Worm (Caenorhabditis elegans) whole organism, L2 larva: ENCODE results near the gene ttr-44.

ENCODE experiments used
- C34F6.9 ChIP-seq: fragments of 150-350 bp; optimal IDR thresholded peaks from 2 replicates; lab custom pipeline; 2014; ENCODE audit warnings: missing biosample characterization, missing genetic modification characterization
- F13H6.1 ChIP-seq: sonication (generic microtip); optimal IDR thresholded peaks from 2 replicates; lab custom pipeline; 2016; ENCODE audit warnings: missing genetic modification characterization, missing compliant biosample characterization
- R02D3.7 ChIP-seq: fragments of 150-350 bp; optimal IDR thresholded peaks from 2 replicates; lab custom pipeline; 2014; ENCODE audit warnings: missing biosample characterization, missing genetic modification characterization
- Y55F3AM.14 ChIP-seq: fragments of 200-800 bp; sonication (Bioruptor generic); optimal IDR thresholded peaks from 2 replicates; lab custom pipeline; 2018; ENCODE audit warnings: mild to moderate bottlenecking, missing genetic modification characterization, missing compliant biosample characterization
- ZK546.5 ChIP-seq: sonication (generic microtip); optimal IDR thresholded peaks from 2 replicates; lab custom pipeline; 2017; ENCODE audit warnings: missing biosample characterization, missing genetic modification characterization
- alr-1 ChIP-seq: fragments of 150-350 bp; optimal IDR thresholded peaks from 2 replicates; lab custom pipeline; 2014; ENCODE audit warnings: missing biosample characterization, missing genetic modification characterization
- aly-2 ChIP-seq: fragments of 150-350 bp; optimal IDR thresholded peaks from 2 replicates; lab custom pipeline; 2014; ENCODE audit warnings: missing biosample characterization, missing genetic modification characterization
- ama-1 ChIP-seq: fragments of 150-350 bp; optimal IDR thresholded peaks from 2 replicates; lab custom pipeline; 2018; ENCODE audit warnings: inconsistent platforms
- blmp-1 ChIP-seq: sonication (generic microtip); optimal IDR thresholded peaks from 2 replicates; lab custom pipeline; 2017; ENCODE audit warnings: missing genetic modification characterization, mild to moderate bottlenecking, missing compliant biosample characterization, antibody characterized with exemption, moderate library complexity; ENCODE audit not compliant: insufficient read depth
- ceh-16 ChIP-seq: fragments of 150-350 bp; optimal IDR thresholded peaks from 2 replicates; lab custom pipeline; 2014; ENCODE audit warnings: missing biosample characterization, missing genetic modification characterization
- ceh-82 ChIP-seq: fragments of 150-350 bp; optimal IDR thresholded peaks from 2 replicates; lab custom pipeline; 2014; ENCODE audit warnings: missing biosample characterization, missing genetic modification characterization
- crh-2 ChIP-seq: sonication (generic microtip); optimal IDR thresholded peaks from 2 replicates; lab custom pipeline; 2017; ENCODE audit warnings: missing biosample characterization, missing genetic modification characterization
- dmd-4 ChIP-seq: sonication (generic microtip); optimal IDR thresholded peaks from 2 replicates; lab custom pipeline; 2017; ENCODE audit warnings: missing biosample characterization, missing genetic modification characterization
- egl-27 ChIP-seq: sonication (generic microtip); optimal IDR thresholded peaks from 3 replicates; lab custom pipeline; 2017; ENCODE audit warnings: missing biosample characterization, missing genetic modification reagents, missing genetic modification characterization
- elt-1 ChIP-seq: fragments of 150-350 bp; optimal IDR thresholded peaks from 2 replicates; lab custom pipeline; 2014; ENCODE audit warnings: missing biosample characterization, missing genetic modification characterization
- elt-3 ChIP-seq: sonication (generic microtip); optimal IDR thresholded peaks from 2 replicates; lab custom pipeline; 2017; ENCODE audit warnings: missing biosample characterization, missing genetic modification characterization
- fos-1 ChIP-seq: fragments of 150-350 bp; optimal IDR thresholded peaks from 2 replicates; lab custom pipeline; 2014; ENCODE audit warnings: missing biosample characterization, missing genetic modification characterization
- gmeb-1 ChIP-seq: fragments of 150-350 bp; optimal IDR thresholded peaks from 2 replicates; lab custom pipeline; 2014; ENCODE audit warnings: missing biosample characterization, missing genetic modification characterization
- lin-11 ChIP-seq: fragments of 150-350 bp; sonication (generic microtip); optimal IDR thresholded peaks from 2 replicates; lab custom pipeline; 2014; ENCODE audit warnings: missing biosample characterization, missing genetic modification characterization, inconsistent platforms, mixed read lengths
- lin-13 ChIP-seq: fragments of 150-350 bp; optimal IDR thresholded peaks from 2 replicates; lab custom pipeline; 2014; ENCODE audit warnings: missing biosample characterization, missing genetic modification reagents, missing genetic modification characterization
- lsy-2 ChIP-seq, 2 experiments: fragments of 150-350 bp in 1 of 2; sonication (generic microtip) in 1 of 2; optimal IDR thresholded peaks; 2 replicates each; lab custom pipeline; 2014 to 2017; ENCODE audit warnings: missing biosample characterization in 2 of 2, missing genetic modification characterization in 2 of 2
- mab-5 ChIP-seq: fragments of 150-350 bp; optimal IDR thresholded peaks from 2 replicates; lab custom pipeline; 2014; ENCODE audit warnings: missing biosample characterization, missing genetic modification characterization
- nhr-10 ChIP-seq: sonication (generic microtip); optimal IDR thresholded peaks from 2 replicates; lab custom pipeline; 2017; ENCODE audit warnings: missing biosample characterization, missing genetic modification characterization
- nhr-11 ChIP-seq: fragments of 150-350 bp; optimal IDR thresholded peaks from 2 replicates; lab custom pipeline; 2014; ENCODE audit warnings: missing biosample characterization, missing genetic modification characterization
- nhr-12 ChIP-seq: fragments of 150-350 bp; optimal IDR thresholded peaks from 2 replicates; lab custom pipeline; 2014; ENCODE audit warnings: missing biosample characterization, missing genetic modification characterization
- nhr-129 ChIP-seq: fragments of 150-350 bp; optimal IDR thresholded peaks from 2 replicates; lab custom pipeline; 2014; ENCODE audit warnings: missing biosample characterization, missing genetic modification characterization
- nhr-21 ChIP-seq: fragments of 150-350 bp; optimal IDR thresholded peaks from 2 replicates; lab custom pipeline; 2014; ENCODE audit warnings: missing biosample characterization, missing genetic modification characterization
- nhr-23 ChIP-seq: fragments of 150-350 bp; optimal IDR thresholded peaks from 2 replicates; lab custom pipeline; 2014; ENCODE audit warnings: missing biosample characterization, missing genetic modification reagents, missing genetic modification characterization
- nhr-237 ChIP-seq: fragments of 150-350 bp; optimal IDR thresholded peaks from 2 replicates; lab custom pipeline; 2014; ENCODE audit warnings: missing biosample characterization, missing genetic modification characterization
- nhr-25 ChIP-seq: fragments of 150-350 bp; sonication (generic microtip); optimal IDR thresholded peaks from 3 replicates; lab custom pipeline; 2014; ENCODE audit warnings: missing biosample characterization, missing genetic modification characterization
- nhr-6 ChIP-seq: fragments of 150-350 bp; optimal IDR thresholded peaks from 2 replicates; lab custom pipeline; 2014; ENCODE audit warnings: missing biosample characterization, missing genetic modification characterization
- nhr-77 ChIP-seq: fragments of 150-350 bp; optimal IDR thresholded peaks from 2 replicates; lab custom pipeline; 2014; ENCODE audit warnings: missing biosample characterization, missing genetic modification characterization
- peb-1 ChIP-seq: fragments of 150-350 bp; optimal IDR thresholded peaks from 2 replicates; lab custom pipeline; 2014; ENCODE audit warnings: missing biosample characterization, missing genetic modification characterization
- sem-4 ChIP-seq: fragments of 150-350 bp; optimal IDR thresholded peaks from 2 replicates; lab custom pipeline; 2014; ENCODE audit warnings: missing biosample characterization, missing genetic modification reagents, missing genetic modification characterization
- skn-1 ChIP-seq: sonication (generic microtip); optimal IDR thresholded peaks from 2 replicates; lab custom pipeline; 2017; ENCODE audit warnings: missing biosample characterization, missing genetic modification characterization
- snpc-4 ChIP-seq: fragments of 150-350 bp; optimal IDR thresholded peaks from 2 replicates; lab custom pipeline; 2014; ENCODE audit warnings: missing biosample characterization, missing genetic modification characterization
- unc-55 ChIP-seq: fragments of 150-350 bp; sonication (generic microtip); optimal IDR thresholded peaks from 3 replicates; lab custom pipeline; 2014; ENCODE audit warnings: missing biosample characterization, missing genetic modification reagents, missing genetic modification characterization
- unc-62 ChIP-seq: fragments of 150-350 bp; optimal IDR thresholded peaks from 2 replicates; lab custom pipeline; 2014; ENCODE audit warnings: missing biosample characterization, missing genetic modification reagents, missing genetic modification characterization
- zag-1 ChIP-seq: fragments of 150-350 bp; optimal IDR thresholded peaks from 2 replicates; lab custom pipeline; 2014; ENCODE audit warnings: missing biosample characterization, missing genetic modification characterization
- ztf-1 ChIP-seq: fragments of 200-800 bp; sonication (Bioruptor generic); conservative IDR thresholded peaks from 2 replicates; pipeline ENCODE4 v1.3.6; 2022; ENCODE audit warnings: missing genetic modification characterization, missing compliant biosample characterization
- ztf-11 ChIP-seq: sonication (generic microtip); optimal IDR thresholded peaks from 2 replicates; lab custom pipeline; 2017; ENCODE audit warnings: missing biosample characterization, missing genetic modification characterization
- ztf-4 ChIP-seq: fragments of 150-350 bp; optimal IDR thresholded peaks from 2 replicates; lab custom pipeline; 2014; ENCODE audit warnings: missing biosample characterization, missing genetic modification characterization

ttr-44 gene

ce11 chrV:13565197-13565596, 34.7 kb upstream of the ttr-44 start (continued):
- no peak for TF ChIP-seq R02D3.7 (tag; lab: Kevin White, UChicago)
- no peak for TF ChIP-seq nhr-23
- TF ChIP-seq unc-62 (GFP tag; lab: Kevin White, UChicago): no peak
- TF ChIP-seq snpc-4 (tag; lab: Kevin White, UChicago): peak; percentile 83
- TF ChIP-seq ztf-11 (tag; lab: Kevin White, UChicago): no peak
- peak; percentile 98 for TF ChIP-seq nhr-129 (tag; lab: Kevin White, UChicago)
- no peak for TF ChIP-seq Y55F3AM.14 (GFP tag; lab: Kevin White, UChicago)
- TF ChIP-seq nhr-6 (tag; lab: Kevin White, UChicago): no peak

- no peak for TF ChIP-seq Y55F3AM.14 (GFP tag; lab: Kevin White, UChicago)
- TF ChIP-seq unc-62 (GFP tag; lab: Kevin White, UChicago): no peak
- no peak for TF ChIP-seq nhr-77 (tag; lab: Kevin White, UChicago)
- TF ChIP-seq unc-55 (GFP tag; lab: Kevin White, UChicago): no peak
- no peak for TF ChIP-seq R02D3.7 (tag; lab: Kevin White, UChicago)
- no peak for TF ChIP-seq ama-1 (lab: Kevin White, UChicago)
- no peak for TF ChIP-seq nhr-11 (tag; lab: Kevin White, UChicago)
- TF ChIP-seq nhr-237: no peak
- TF ChIP-seq gmeb-1: no peak
- TF ChIP-seq alr-1 (tag; lab: Kevin White, UChicago): no peak
- no peak for TF ChIP-seq zag-1 (tag; lab: Kevin White, UChicago)
- TF ChIP-seq lsy-2 (tag; optimal IDR thresholded peaks at IDR 0.05; lab: Kevin White, UChicago): no peak
- TF ChIP-seq nhr-129 (tag; lab: Kevin White, UChicago): no peak
- TF ChIP-seq egl-27 (tag; lab: Kevin White, UChicago): no peak
- TF ChIP-seq lin-11: no peak
- TF ChIP-seq, all 48 proteins: peak for 0
Measured at ce11 chrV:13563841-13564240, 33.3 kb upstream of the ttr-44 start, which contains the start of gene grl-17. grl-17 (minus strand) TSS chrV:13563941.

- no peak for TF ChIP-seq ztf-11 (tag; lab: Kevin White, UChicago)
- TF ChIP-seq alr-1 (tag; lab: Kevin White, UChicago): no peak
- no peak for TF ChIP-seq lin-13 (GFP tag; lab: Kevin White, UChicago)
- no peak for TF ChIP-seq lin-11
- no peak for TF ChIP-seq ceh-82 (tag; lab: Kevin White, UChicago)
- TF ChIP-seq blmp-1: no peak
Measured at ce11 chrV:13562748-13563147, 32.2 kb upstream of the ttr-44 start.

ce11 chrV:13559978-13560377, 29.4 kb upstream of the ttr-44 start, which contains the start of gene C56A3.8:
C56A3.8 (plus strand) TSS chrV:13560278.
- no peak for TF ChIP-seq nhr-237
- no peak for TF ChIP-seq lin-13 (GFP tag; lab: Kevin White, UChicago)
- TF ChIP-seq nhr-12 (tag; lab: Kevin White, UChicago): no peak
- TF ChIP-seq R02D3.7 (tag; lab: Kevin White, UChicago): no peak
- TF ChIP-seq nhr-10 (tag; lab: Kevin White, UChicago): no peak
- no peak for TF ChIP-seq crh-2 (tag; lab: Kevin White, UChicago)
- no peak for TF ChIP-seq snpc-4 (tag; lab: Kevin White, UChicago)

- TF ChIP-seq nhr-12 (tag; lab: Kevin White, UChicago) (no peak), nhr-21 (peak; percentile 58), crh-2 (tag; lab: Kevin White, UChicago) (peak; percentile 84), sem-4 (tag; lab: Kevin White, UChicago) (peak; percentile 59), elt-3 (tag; lab: Kevin White, UChicago) (no peak), ZK546.5 (no peak), elt-1 (tag; lab: Kevin White, UChicago) (no peak), ztf-11 (tag; lab: Kevin White, UChicago) (no peak), ztf-1 (GFP tag; lab: Robert Waterston, UW) (no peak), nhr-25 (tag; lab: Kevin White, UChicago) (peak; percentile 72), peb-1 (tag; lab: Kevin White, UChicago) (no peak), ceh-16 (tag; lab: Kevin White, UChicago) (no peak), C34F6.9 (tag; lab: Kevin White, UChicago) (peak; percentile 82), alr-1 (tag; lab: Kevin White, UChicago) (no peak), R02D3.7 (tag; lab: Kevin White, UChicago) (no peak), zag-1 (tag; lab: Kevin White, UChicago) (no peak), fos-1 (peak; percentile 87), nhr-129 (tag; lab: Kevin White, UChicago) (peak; percentile 48), ztf-4 (tag; lab: Kevin White, UChicago) (no peak), aly-2 (tag; lab: Kevin White, UChicago) (no peak), nhr-237 (no peak), nhr-23 (no peak), blmp-1 (no peak), nhr-77 (tag; lab: Kevin White, UChicago) (no peak), unc-62 (GFP tag; lab: Kevin White, UChicago) (no peak), nhr-6 (tag; lab: Kevin White, UChicago) (no peak), unc-55 (GFP tag; lab: Kevin White, UChicago) (peak; percentile 92), lin-13 (GFP tag; lab: Kevin White, UChicago) (peak; percentile 64), dmd-4 (tag; lab: Kevin White, UChicago) (no peak), skn-1 (tag; lab: Kevin White, UChicago) (no peak), ceh-82 (tag; lab: Kevin White, UChicago) (no peak), lin-11 (peak; percentile 34), mab-5 (tag; lab: Kevin White, UChicago) (peak; percentile 73), F13H6.1 (tag; lab: Kevin White, UChicago) (peak; percentile 81), nhr-10 (tag; lab: Kevin White, UChicago) (no peak), Y55F3AM.14 (GFP tag; lab: Kevin White, UChicago) (no peak)
Measured at ce11 chrV:13556746-13557145, 26.2 kb upstream of the ttr-44 start, which contains the start of gene cav-2. cav-2 (plus strand) TSS chrV:13557104.
